Worm (Caenorhabditis elegans) whole organism, L4/young adult: ENCODE data around the gene fos-1.

ENCODE experiments used
- dao-5 ChIP-seq: sonication (generic microtip); optimal IDR thresholded peaks from 2 replicates; lab custom pipeline; 2016; ENCODE audit warnings: missing genotype, missing genetic modification characterization, moderate library complexity, missing compliant biosample characterization
- him-1 ChIP-seq: sonication (generic microtip); optimal IDR thresholded peaks from 2 replicates; lab custom pipeline; 2016; ENCODE audit warnings: missing genotype, missing genetic modification reagents, missing genetic modification characterization, missing compliant biosample characterization

ce11 chrV:6030559-6030975 is 27.2 kb downstream of the fos-1 start:
- TF ChIP-seq him-1 (tag; lab: Kevin White, UChicago) (peak; percentile 48), dao-5 (no peak)
